Fruit fly (Drosophila melanogaster): ENCODE data around the gene CG1299.

Gene CG1299

DNA sequence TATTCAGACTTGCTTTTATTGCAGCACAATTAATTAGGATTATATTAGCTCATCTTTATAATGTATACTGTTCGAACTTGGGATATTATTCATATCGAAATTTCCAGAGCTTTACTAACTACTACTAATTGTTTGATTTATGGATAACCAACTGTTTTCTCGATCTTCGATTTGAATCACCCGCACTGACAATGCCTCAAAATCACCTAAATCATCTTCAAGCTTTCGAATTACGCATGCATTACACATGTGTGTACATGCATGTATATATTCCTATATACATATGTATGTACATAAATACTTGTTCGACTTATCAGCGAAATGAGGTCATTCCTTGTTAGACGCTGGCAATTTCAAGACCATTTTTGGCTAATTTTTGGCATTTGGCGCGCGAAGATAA is 26.9 kb upstream of the CG1299 start:
- TF ChIP-seq br (GFP tag; optimal IDR thresholded peaks at IDR 0.05) (no peak), pan (optimal IDR thresholded peaks at IDR 0.05) (no peak), Abd-B (GFP tag; optimal IDR thresholded peaks at IDR 0.05) (no peak), fru (GFP tag; optimal IDR thresholded peaks at IDR 0.05) (no peak), dsf (GFP tag; optimal IDR thresholded peaks at IDR 0.05; ENCODE audit: borderline replicate concordance) (no peak), Hnf4 (GFP tag; optimal IDR thresholded peaks at IDR 0.05) (no peak), Dif (GFP tag; optimal IDR thresholded peaks at IDR 0.05; ENCODE audit: partially characterized antibody) (no peak), CG32264 (GFP tag; optimal IDR thresholded peaks at IDR 0.05) (no peak), woc (GFP tag; optimal IDR thresholded peaks at IDR 0.05) (no peak), Vsx2 (GFP tag; optimal IDR thresholded peaks at IDR 0.05; ENCODE audit: partially characterized antibody) (no peak), Sp1 (GFP tag; optimal IDR thresholded peaks at IDR 0.05) (no peak), rgr (GFP tag; optimal IDR thresholded peaks at IDR 0.05) (no peak), Jra (GFP tag; optimal IDR thresholded peaks at IDR 0.05) (no peak), sage (GFP tag; optimal IDR thresholded peaks at IDR 0.05) (no peak), Hr78 (GFP tag; optimal IDR thresholded peaks at IDR 0.05) (no peak), ey (GFP tag; optimal IDR thresholded peaks at IDR 0.05) (no peak), Mio (GFP tag; optimal IDR thresholded peaks at IDR 0.05) (no peak), h (GFP tag; optimal IDR thresholded peaks at IDR 0.05) (no peak), dl (GFP tag; optimal IDR thresholded peaks at IDR 0.05; ENCODE audit: insufficient read depth in 1 of 2, partially characterized antibody in 2 of 2) (no peak)

dm6 chr3L:4122185-4122767 is 26.2 kb upstream of the CG1299 start, which contains the start of gene Chd64:
Chd64 (minus strand) TSS chr3L:4122388.
- TF ChIP-seq pan (optimal IDR thresholded peaks at IDR 0.05) (no peak), tai (GFP tag; optimal IDR thresholded peaks at IDR 0.05) (no peak), GATAd (GFP tag; optimal IDR thresholded peaks at IDR 0.05) (no peak), CG9705 (GFP tag; optimal IDR thresholded peaks at IDR 0.05) (no peak), fru (GFP tag; optimal IDR thresholded peaks at IDR 0.05) (peak; percentile 78), h (GFP tag; optimal IDR thresholded peaks at IDR 0.05) (peak; percentile 78), woc (GFP tag; optimal IDR thresholded peaks at IDR 0.05) (peak; percentile 58), brk (GFP tag; optimal IDR thresholded peaks at IDR 0.05) (peak; percentile 69), br (GFP tag; optimal IDR thresholded peaks at IDR 0.05) (peak; percentile 67), Myc (optimal IDR thresholded peaks at IDR 0.05) (no peak), ey (GFP tag; optimal IDR thresholded peaks at IDR 0.05) (peak; percentile 48), Mio (GFP tag; optimal IDR thresholded peaks at IDR 0.05) (no peak), sv (GFP tag; optimal IDR thresholded peaks at IDR 0.05) (no peak), HLH106 (tag; optimal IDR thresholded peaks at IDR 0.05) (no peak), jim (GFP tag; optimal IDR thresholded peaks at IDR 0.05) (no peak), CG32264 (GFP tag; optimal IDR thresholded peaks at IDR 0.05) (peak; percentile 36), rgr (GFP tag; optimal IDR thresholded peaks at IDR 0.05) (peak; percentile 70), Hr78 (GFP tag; optimal IDR thresholded peaks at IDR 0.05) (no peak), Vsx2 (GFP tag; optimal IDR thresholded peaks at IDR 0.05; ENCODE audit: partially characterized antibody) (peak; percentile 79), Dfd (GFP tag; optimal IDR thresholded peaks at IDR 0.05) (no peak), OdsH (GFP tag; optimal IDR thresholded peaks at IDR 0.05) (peak; percentile 71), N (GFP tag; optimal IDR thresholded peaks at IDR 0.05) (no peak), foxo (GFP tag; optimal IDR thresholded peaks at IDR 0.05) (no peak), usp (GFP tag; optimal IDR thresholded peaks at IDR 0.05) (no peak), Sp1 (GFP tag; optimal IDR thresholded peaks at IDR 0.05) (peak; percentile 72), dl (GFP tag; optimal IDR thresholded peaks at IDR 0.05; ENCODE audit: insufficient read depth in 1 of 2, partially characterized antibody in 2 of 2) (no peak), Hnf4 (GFP tag; optimal IDR thresholded peaks at IDR 0.05) (no peak), lola (GFP tag; optimal IDR thresholded peaks at IDR 0.05) (no peak), dsf (GFP tag; optimal IDR thresholded peaks at IDR 0.05; ENCODE audit: borderline replicate concordance) (no peak), dmrt93B (GFP tag; optimal IDR thresholded peaks at IDR 0.05) (no peak), psq (GFP tag; optimal IDR thresholded peaks at IDR 0.05) (peak; percentile 54), Hr83 (GFP tag; optimal IDR thresholded peaks at IDR 0.05; ENCODE audit: poor library complexity, severe bottlenecking) (peak; percentile 89), CrebA (GFP tag; optimal IDR thresholded peaks at IDR 0.05; ENCODE audit: borderline replicate concordance) (no peak), Rel (GFP tag; optimal IDR thresholded peaks at IDR 0.05) (peak; percentile 84), Rel (tag; optimal IDR thresholded peaks at IDR 0.05) (peak; percentile 71), sage (GFP tag; optimal IDR thresholded peaks at IDR 0.05) (peak; percentile 73), Jra (GFP tag; optimal IDR thresholded peaks at IDR 0.05) (peak; percentile 67), Dif (GFP tag; optimal IDR thresholded peaks at IDR 0.05; ENCODE audit: partially characterized antibody) (peak; percentile 25), Abd-B (GFP tag; optimal IDR thresholded peaks at IDR 0.05) (no peak)

All from whole organism, wandering third instar larva.